Worm (Caenorhabditis elegans) whole organism, mixed stage, embryonic: Measurements from ENCODE around the gene K03B8.8.

Experiments used
- M03D4.4 ChIP-seq: sonication (generic microtip); optimal IDR thresholded peaks from 2 replicates; lab custom pipeline; 2017; ENCODE audit warnings: mild to moderate bottlenecking, missing genetic modification characterization, missing compliant biosample characterization
- bed-3 ChIP-seq: fragments of 200-800 bp; sonication (Bioruptor generic); optimal IDR thresholded peaks from 3 replicates; lab custom pipeline; 2018; ENCODE audit warnings: mild to moderate bottlenecking, missing genetic modification characterization, moderate library complexity, missing compliant biosample characterization
- ceh-39 ChIP-seq: fragments of 150-350 bp; optimal IDR thresholded peaks from 2 replicates; lab custom pipeline; 2014; ENCODE audit warnings: missing biosample characterization, missing genetic modification characterization
- ces-1 ChIP-seq: fragments of 150-350 bp; optimal IDR thresholded peaks from 2 replicates; lab custom pipeline; 2014; ENCODE audit warnings: missing biosample characterization, missing genetic modification reagents, missing genetic modification characterization
- drap-1 ChIP-seq: fragments of 200-800 bp; sonication (Bioruptor generic); optimal IDR thresholded peaks from 3 replicates; lab custom pipeline; 2018; ENCODE audit warnings: mild to moderate bottlenecking, missing genetic modification characterization, missing compliant biosample characterization
- elt-1 ChIP-seq: sonication (generic microtip); optimal IDR thresholded peaks from 2 replicates; lab custom pipeline; 2017; ENCODE audit warnings: missing genetic modification characterization, mild to moderate bottlenecking, missing compliant biosample characterization, antibody characterized with exemption, moderate library complexity, borderline replicate concordance; ENCODE audit not compliant: insufficient read depth
- flh-1 ChIP-seq: fragments of 200-800 bp; sonication (Bioruptor generic); optimal IDR thresholded peaks from 2 replicates; lab custom pipeline; 2018; ENCODE audit warnings: mild to moderate bottlenecking, missing genetic modification characterization, moderate library complexity, missing compliant biosample characterization
- ham-2 ChIP-seq: fragments of 200-800 bp; sonication (Bioruptor generic); optimal IDR thresholded peaks from 2 replicates; lab custom pipeline; 2018; ENCODE audit warnings: mild to moderate bottlenecking, missing genetic modification characterization, missing compliant biosample characterization
- hlh-1 ChIP-seq: fragments of 150-350 bp; optimal IDR thresholded peaks from 2 replicates; lab custom pipeline; 2014; ENCODE audit warnings: missing biosample characterization, missing genetic modification reagents, missing genetic modification characterization
- lin-13 ChIP-seq: fragments of 150-350 bp; optimal IDR thresholded peaks from 2 replicates; lab custom pipeline; 2014; ENCODE audit warnings: missing biosample characterization, missing genetic modification characterization
- lin-32 ChIP-seq: fragments of 200-800 bp; sonication (Bioruptor generic); optimal IDR thresholded peaks from 2 replicates; lab custom pipeline; 2018; ENCODE audit warnings: mild to moderate bottlenecking, missing genetic modification characterization, missing compliant biosample characterization
- lsy-2 ChIP-seq: fragments of 150-350 bp; optimal IDR thresholded peaks from 2 replicates; lab custom pipeline; 2014; ENCODE audit warnings: missing biosample characterization, missing genetic modification characterization
- mab-5 ChIP-seq: fragments of 150-350 bp; optimal IDR thresholded peaks from 2 replicates; lab custom pipeline; 2014; ENCODE audit warnings: missing biosample characterization, missing genetic modification characterization
- mep-1 ChIP-seq: fragments of 150-350 bp; optimal IDR thresholded peaks from 2 replicates; lab custom pipeline; 2017; ENCODE audit warnings: missing biosample characterization, missing genetic modification reagents, missing genetic modification characterization, inconsistent platforms
- mls-2 ChIP-seq: sonication (generic microtip); optimal IDR thresholded peaks from 2 replicates; lab custom pipeline; 2016; ENCODE audit warnings: mild to moderate bottlenecking, missing genetic modification characterization, moderate library complexity, missing compliant biosample characterization
- nhr-2 ChIP-seq: fragments of 150-350 bp; optimal IDR thresholded peaks from 2 replicates; lab custom pipeline; 2014; ENCODE audit warnings: missing biosample characterization, missing genetic modification characterization
- nhr-237 ChIP-seq: fragments of 150-350 bp; optimal IDR thresholded peaks from 2 replicates; lab custom pipeline; 2014; ENCODE audit warnings: missing biosample characterization, missing genetic modification characterization
- pha-4 ChIP-seq: fragments of 150-350 bp; optimal IDR thresholded peaks from 2 replicates; lab custom pipeline; 2018; ENCODE audit warnings: missing biosample characterization, missing genetic modification reagents, missing genetic modification characterization
- snpc-4 ChIP-seq: fragments of 150-350 bp; optimal IDR thresholded peaks from 2 replicates; lab custom pipeline; 2014; ENCODE audit warnings: missing biosample characterization, missing genetic modification characterization
- sptf-1 ChIP-seq: sonication (generic microtip); optimal IDR thresholded peaks from 2 replicates; lab custom pipeline; 2017; ENCODE audit warnings: mild to moderate bottlenecking, missing genetic modification characterization, moderate library complexity, missing compliant biosample characterization
- tbx-8 ChIP-seq: fragments of 200-800 bp; sonication (Bioruptor generic); optimal IDR thresholded peaks from 2 replicates; lab custom pipeline; 2018; ENCODE audit warnings: mild to moderate bottlenecking, missing genetic modification characterization, moderate library complexity, missing compliant biosample characterization
- unc-120 ChIP-seq: sonication (generic microtip); optimal IDR thresholded peaks from 2 replicates; lab custom pipeline; 2017; ENCODE audit warnings: missing genetic modification characterization, missing compliant biosample characterization; ENCODE audit not compliant: poor library complexity, severe bottlenecking
- unc-39 ChIP-seq: fragments of 150-350 bp; optimal IDR thresholded peaks from 2 replicates; lab custom pipeline; 2014; ENCODE audit warnings: missing biosample characterization, missing genetic modification characterization
- unc-62 ChIP-seq: fragments of 150-350 bp; optimal IDR thresholded peaks from 2 replicates; lab custom pipeline; 2014; ENCODE audit warnings: missing biosample characterization, missing genetic modification reagents, missing genetic modification characterization
- zip-8 ChIP-seq: fragments of 150-350 bp; optimal IDR thresholded peaks from 2 replicates; lab custom pipeline; 2014; ENCODE audit warnings: missing biosample characterization, missing genetic modification characterization
- ztf-11 ChIP-seq: fragments of 150-350 bp; optimal IDR thresholded peaks from 2 replicates; lab custom pipeline; 2014; ENCODE audit warnings: missing biosample characterization, missing genetic modification characterization

Gene K03B8.8

ce11 chrV:11386428-11386827, 24.4 kb downstream of the K03B8.8 start, which contains the start of gene F55C10.4:
F55C10.4 (plus strand) TSS chrV:11386728.
- no peak for TF ChIP-seq ceh-39 (tag; lab: Kevin White, UChicago)

- TF ChIP-seq ces-1 (GFP tag; lab: Kevin White, UChicago), result no peak
- TF ChIP-seq unc-39 (tag; lab: Kevin White, UChicago), result no peak
- no peak for TF ChIP-seq M03D4.4 (tag; lab: Kevin White, UChicago)
- no peak for TF ChIP-seq mls-2
- TF ChIP-seq ceh-39 (tag; lab: Kevin White, UChicago), result no peak
- no peak for TF ChIP-seq nhr-2 (tag; lab: Kevin White, UChicago)
- TF ChIP-seq sptf-1 (tag; lab: Kevin White, UChicago), result no peak
- TF ChIP-seq ham-2 (GFP tag; lab: Kevin White, UChicago), result no peak
- TF ChIP-seq ztf-11 (tag; lab: Kevin White, UChicago), result no peak
- no peak for TF ChIP-seq lsy-2
- TF ChIP-seq flh-1, result no peak
- no peak for TF ChIP-seq bed-3 (GFP tag; lab: Kevin White, UChicago)
- no peak for TF ChIP-seq pha-4 (tag; lab: Kevin White, UChicago)
- TF ChIP-seq elt-1 (tag; lab: Kevin White, UChicago), result no peak
- TF ChIP-seq drap-1, result no peak
- TF ChIP-seq unc-62, result no peak
- no peak for TF ChIP-seq snpc-4
- no peak for TF ChIP-seq lin-13 (tag; lab: Kevin White, UChicago)
- no peak for TF ChIP-seq tbx-8 (GFP tag; lab: Kevin White, UChicago)
- no peak for TF ChIP-seq mab-5 (tag; lab: Kevin White, UChicago)
- TF ChIP-seq, all 35 proteins: peak for 0
Observed at ce11 chrV:11385060-11385459, 25.7 kb downstream of the K03B8.8 start, which contains the start of gene col-154. col-154 (plus strand) TSS chrV:11385360.

- TF ChIP-seq zip-8, result no peak
Observed at ce11 chrV:11383032-11383431, 27.8 kb downstream of the K03B8.8 start, which contains the start of gene F55C10.5. F55C10.5 (plus strand) TSS chrV:11383105.

- TF ChIP-seq M03D4.4 (tag; lab: Kevin White, UChicago), result no peak
- TF ChIP-seq nhr-237 (tag; lab: Kevin White, UChicago), result no peak
- TF ChIP-seq mep-1 (tag; lab: Kevin White, UChicago), result no peak
Observed at ce11 chrV:11380571-11380970, 30.2 kb downstream of the K03B8.8 start.

- no peak for TF ChIP-seq zip-8
- peak; percentile 70 for TF ChIP-seq ces-1 (GFP tag; lab: Kevin White, UChicago)
Observed at ce11 chrV:11379341-11379740, 31.5 kb downstream of the K03B8.8 start.

ce11 chrV:11375150-11375792, 35.5 kb downstream of the K03B8.8 start, which contains the start of gene cnb-1:
cnb-1 (plus strand) TSS chrV:11375742.
- TF ChIP-seq nhr-237 (tag; lab: Kevin White, UChicago) (no peak), nhr-2 (tag; lab: Kevin White, UChicago) (no peak), unc-120 (peak; percentile 78), mep-1 (tag; lab: Kevin White, UChicago) (peak; percentile 20), hlh-1 (tag; lab: Kevin White, UChicago) (peak; percentile 19), lin-13 (tag; lab: Kevin White, UChicago) (no peak), ces-1 (GFP tag; lab: Kevin White, UChicago) (peak; percentile 81), lin-32 (GFP tag; lab: Kevin White, UChicago) (no peak), mls-2 (peak; percentile 42), unc-62 (peak; percentile 63)

- TF ChIP-seq snpc-4, result no peak
- peak; percentile 92 for TF ChIP-seq zip-8
Observed at ce11 chrV:11373918-11374317, 36.9 kb downstream of the K03B8.8 start.
